Fruit fly (Drosophila melanogaster) whole organism, embryonic: ENCODE data around the gene st.

Source experiments
- Ada2b ChIP-seq: fragments of 200-800 bp; sonication (Bioruptor generic); IDR thresholded peaks from 2 replicates; pipeline ENCODE4 v1.3.6; 2022; ENCODE audit warnings: missing biosample characterization, missing genetic modification characterization
- Atf6 ChIP-seq: fragments of 200-800 bp; sonication (Bioruptor generic); IDR thresholded peaks from 2 replicates; pipeline ENCODE4 v1.3.6; 2022; ENCODE audit warnings: missing biosample characterization, missing genetic modification characterization
- Bteb2 ChIP-seq: fragments of 200-800 bp; sonication (Bioruptor generic); optimal IDR thresholded peaks from 2 replicates; lab custom pipeline; 2016; ENCODE audit warnings: missing biosample characterization, missing genetic modification characterization
- C15 ChIP-seq: fragments of 200-800 bp; sonication (Bioruptor generic); IDR thresholded peaks from 3 replicates; pipeline ENCODE4 v1.3.6; 2022; ENCODE audit warnings: missing biosample characterization, missing genetic modification characterization
- CG11085 ChIP-seq: fragments of 200-800 bp; sonication (Bioruptor generic); IDR thresholded peaks from 2 replicates; pipeline ENCODE4 v1.3.6; 2022; ENCODE audit warnings: missing biosample characterization, missing genetic modification characterization
- CG11093 ChIP-seq: fragments of 200-800 bp; sonication (Bioruptor generic); IDR thresholded peaks from 3 replicates; pipeline ENCODE4 v1.3.6; 2022; ENCODE audit warnings: missing biosample characterization, missing genetic modification characterization
- CG11696 ChIP-seq: fragments of 200-800 bp; sonication (Bioruptor generic); IDR thresholded peaks from 2 replicates; pipeline ENCODE4 v1.3.6; 2022; ENCODE audit warnings: missing biosample characterization, missing genetic modification characterization
- CG12299 ChIP-seq: fragments of 200-800 bp; sonication (Bioruptor generic); optimal IDR thresholded peaks from 2 replicates; lab custom pipeline; 2018; ENCODE audit warnings: missing biosample characterization, mild to moderate bottlenecking, missing genetic modification characterization
- CG13296 ChIP-seq: fragments of 200-800 bp; sonication (Bioruptor generic); optimal IDR thresholded peaks from 3 replicates; lab custom pipeline; 2018; ENCODE audit warnings: missing biosample characterization, mild to moderate bottlenecking, missing genetic modification characterization
- CG13775 ChIP-seq: fragments of 200-800 bp; sonication (Bioruptor generic); optimal IDR thresholded peaks from 3 replicates; lab custom pipeline; 2017; ENCODE audit warnings: missing biosample characterization, mild to moderate bottlenecking, missing genetic modification characterization
- CG14710 ChIP-seq: fragments of 200-800 bp; sonication (Bioruptor generic); optimal IDR thresholded peaks from 3 replicates; lab custom pipeline; 2019; ENCODE audit warnings: missing biosample characterization, mild to moderate bottlenecking, missing genetic modification characterization, moderate library complexity
- CG15011 ChIP-seq: fragments of 200-800 bp; sonication (Bioruptor generic); optimal IDR thresholded peaks from 3 replicates; lab custom pipeline; 2018; ENCODE audit warnings: missing biosample characterization, mild to moderate bottlenecking, missing genetic modification characterization
- CG15269 ChIP-seq: fragments of 200-800 bp; sonication (Bioruptor generic); optimal IDR thresholded peaks from 2 replicates; lab custom pipeline; 2018; ENCODE audit warnings: missing biosample characterization, mild to moderate bottlenecking, missing genetic modification characterization, moderate library complexity
- CG15696 ChIP-seq: fragments of 200-800 bp; sonication (Bioruptor generic); optimal IDR thresholded peaks from 2 replicates; lab custom pipeline; 2019; ENCODE audit warnings: missing biosample characterization, mild to moderate bottlenecking, missing genetic modification characterization, moderate library complexity
- CG17186 ChIP-seq: fragments of 200-800 bp; sonication (Bioruptor generic); optimal IDR thresholded peaks from 3 replicates; lab custom pipeline; 2017; ENCODE audit warnings: missing biosample characterization, missing genetic modification reagents, missing genetic modification characterization
- CG17328 ChIP-seq: fragments of 200-800 bp; sonication (Bioruptor generic); IDR thresholded peaks from 2 replicates; pipeline ENCODE4 v1.3.6; 2022; ENCODE audit warnings: missing biosample characterization, missing genetic modification characterization
- CG2678 ChIP-seq: fragments of 200-800 bp; sonication (Bioruptor generic); optimal IDR thresholded peaks from 3 replicates; lab custom pipeline; 2019; ENCODE audit warnings: missing biosample characterization, mild to moderate bottlenecking, missing genetic modification characterization, moderate library complexity
- CG30020 ChIP-seq: fragments of 200-800 bp; optimal IDR thresholded peaks from 2 replicates; lab custom pipeline; 2019; ENCODE audit warnings: missing biosample characterization, mild to moderate bottlenecking, missing genetic modification characterization, moderate library complexity
- CG3726 ChIP-seq: fragments of 200-800 bp; sonication (Bioruptor generic); IDR thresholded peaks from 3 replicates; pipeline ENCODE4, ENCODE4 v1.3.6; 2022; ENCODE audit warnings: missing biosample characterization, missing genetic modification characterization
- CG4424 ChIP-seq: fragments of 200-800 bp; sonication (Bioruptor generic); optimal IDR thresholded peaks from 3 replicates; lab custom pipeline; 2016; ENCODE audit warnings: missing biosample characterization, missing genetic modification characterization
- CG6689 ChIP-seq: fragments of 200-800 bp; sonication (Bioruptor generic); IDR thresholded peaks from 2 replicates; pipeline ENCODE4 v1.3.6; 2022; ENCODE audit warnings: missing biosample characterization, missing genetic modification characterization
- CG8765 ChIP-seq: fragments of 200-800 bp; sonication (Bioruptor generic); IDR thresholded peaks from 2 replicates; pipeline ENCODE4 v1.3.6; 2022; ENCODE audit warnings: missing biosample characterization, missing genetic modification characterization
- D ChIP-seq, 2 experiments: fragments of 200-800 bp in 1 of 2; fragments of >200 bp in 1 of 2; sonication (Bioruptor generic) in 1 of 2; optimal IDR thresholded peaks; 2 replicates in 1 of 2; 3 replicates in 1 of 2; lab custom pipeline; 2017; ENCODE audit warnings: mild to moderate bottlenecking in 1 of 2, missing biosample characterization in 1 of 2, missing genetic modification characterization in 1 of 2, missing genetic modification reagents in 1 of 2
- Dad ChIP-seq: fragments of 200-800 bp; sonication (Bioruptor generic); optimal IDR thresholded peaks from 3 replicates; lab custom pipeline; 2016; ENCODE audit warnings: missing biosample characterization, missing genetic modification characterization
- Dfd ChIP-seq, 2 experiments: fragments of >200 bp; optimal IDR thresholded peaks; 2 replicates each; lab custom pipeline; 2017; ENCODE audit warnings: missing biosample characterization in 2 of 2, missing genetic modification characterization in 2 of 2
- H15 ChIP-seq: fragments of 200-800 bp; sonication (Bioruptor generic); IDR thresholded peaks from 3 replicates; pipeline ENCODE4 v1.3.6; 2022; ENCODE audit warnings: missing biosample characterization, missing genetic modification characterization
- HLH4C ChIP-seq: fragments of 200-800 bp; sonication (Bioruptor generic); IDR thresholded peaks from 3 replicates; pipeline ENCODE4 v1.3.6; 2022; ENCODE audit warnings: missing biosample characterization, missing genetic modification characterization; ENCODE audit not compliant: partially characterized antibody
- HmgZ ChIP-seq: fragments of 200-800 bp; sonication (Bioruptor generic); optimal IDR thresholded peaks from 2 replicates; lab custom pipeline; 2018; ENCODE audit warnings: missing biosample characterization, mild to moderate bottlenecking, missing genetic modification characterization
- Hr3 ChIP-seq: fragments of 200-800 bp; sonication (Bioruptor generic); optimal IDR thresholded peaks from 3 replicates; lab custom pipeline; 2016; ENCODE audit warnings: missing biosample characterization, missing genetic modification characterization
- MTF-1 ChIP-seq: fragments of 200-800 bp; sonication (Bioruptor generic); optimal IDR thresholded peaks from 2 replicates; lab custom pipeline; 2018; ENCODE audit warnings: missing biosample characterization, mild to moderate bottlenecking, missing genetic modification characterization, borderline replicate concordance
- Mrtf ChIP-seq: fragments of 200-800 bp; sonication (Bioruptor generic); IDR thresholded peaks from 3 replicates; pipeline ENCODE4 v1.3.6; 2022; ENCODE audit warnings: missing biosample characterization, missing genetic modification characterization
- Nf-YA ChIP-seq: fragments of 200-800 bp; sonication (Bioruptor generic); IDR thresholded peaks from 2 replicates; pipeline ENCODE4 v1.3.6; 2022; ENCODE audit warnings: missing biosample characterization, missing genetic modification characterization
- Oaz ChIP-seq: fragments of 200-800 bp; sonication (Bioruptor generic); IDR thresholded peaks from 2 replicates; pipeline ENCODE4 v1.3.6; 2022; ENCODE audit warnings: missing biosample characterization, missing genetic modification characterization
- Rx ChIP-seq: fragments of 200-800 bp; sonication (Bioruptor generic); IDR thresholded peaks from 2 replicates; pipeline ENCODE4 v1.3.6; 2022; ENCODE audit warnings: missing biosample characterization, missing genetic modification characterization
- abd-A ChIP-seq: fragments of 200-800 bp; sonication (Bioruptor generic); optimal IDR thresholded peaks from 3 replicates; lab custom pipeline; 2019; ENCODE audit warnings: missing biosample characterization, mild to moderate bottlenecking, missing genetic modification characterization, moderate library complexity
- ac ChIP-seq: fragments of 200-800 bp; sonication (Bioruptor generic); optimal IDR thresholded peaks from 3 replicates; lab custom pipeline; 2017; ENCODE audit warnings: missing biosample characterization, mild to moderate bottlenecking, missing genetic modification characterization
- bab2 ChIP-seq: fragments of 200-800 bp; sonication (Bioruptor generic); optimal IDR thresholded peaks from 2 replicates; lab custom pipeline; 2016; ENCODE audit warnings: missing biosample characterization, missing genetic modification characterization
- bsh ChIP-seq, 2 experiments: fragments of 200-800 bp; sonication (Bioruptor generic); optimal IDR thresholded peaks; 2 replicates each; lab custom pipeline; 2017 to 2018; ENCODE audit warnings: mild to moderate bottlenecking in 2 of 2, missing biosample characterization in 2 of 2, missing genetic modification characterization in 2 of 2, moderate library complexity in 1 of 2
- dmrt99B ChIP-seq: fragments of 200-800 bp; sonication (Bioruptor generic); optimal IDR thresholded peaks from 2 replicates; lab custom pipeline; 2018; ENCODE audit warnings: missing biosample characterization, mild to moderate bottlenecking, missing genetic modification characterization, moderate library complexity
- dysf ChIP-seq: fragments of 200-800 bp; sonication (Bioruptor generic); IDR thresholded peaks from 3 replicates; pipeline ENCODE4 v1.3.6; 2022; ENCODE audit warnings: missing biosample characterization, missing genetic modification characterization
- eve ChIP-seq, 2 experiments: fragments of >200 bp; optimal IDR thresholded peaks; 2 replicates each; lab custom pipeline; 2017; ENCODE audit warnings: missing biosample characterization in 2 of 2, missing genetic modification characterization in 2 of 2
- ftz-f1 ChIP-seq: fragments of 200-800 bp; sonication (Bioruptor generic); optimal IDR thresholded peaks from 2 replicates; lab custom pipeline; 2016; ENCODE audit warnings: missing biosample characterization, missing genetic modification characterization
- gfzf ChIP-seq: fragments of 200-800 bp; sonication (Bioruptor generic); optimal IDR thresholded peaks from 2 replicates; lab custom pipeline; 2016; ENCODE audit warnings: missing biosample characterization, mild to moderate bottlenecking, missing genetic modification characterization, moderate library complexity
- h ChIP-seq: fragments of >200 bp; optimal IDR thresholded peaks from 2 replicates; lab custom pipeline; 2017
- hb ChIP-seq: fragments of 200-800 bp; sonication (Bioruptor generic); IDR thresholded peaks from 3 replicates; pipeline ENCODE4 v1.3.6; 2022; ENCODE audit warnings: missing biosample characterization, missing genetic modification characterization; ENCODE audit not compliant: partially characterized antibody
- ro ChIP-seq: fragments of 200-800 bp; sonication (Bioruptor generic); IDR thresholded peaks from 2 replicates; pipeline ENCODE4 v1.3.6; 2022; ENCODE audit warnings: missing biosample characterization, missing genetic modification characterization
- salm ChIP-seq: fragments of 200-800 bp; sonication (Bioruptor generic); optimal IDR thresholded peaks from 2 replicates; lab custom pipeline; 2018; ENCODE audit warnings: missing biosample characterization, mild to moderate bottlenecking, missing genetic modification characterization
- sens-2 ChIP-seq: fragments of 200-800 bp; sonication (Bioruptor generic); IDR thresholded peaks from 2 replicates; pipeline ENCODE4 v1.3.6; 2022; ENCODE audit warnings: missing biosample characterization, missing genetic modification characterization
- slp2 ChIP-seq: fragments of 200-800 bp; sonication (Bioruptor generic); optimal IDR thresholded peaks from 2 replicates; lab custom pipeline; 2016; ENCODE audit warnings: missing biosample characterization, missing genetic modification characterization
- sqz ChIP-seq: fragments of 200-800 bp; sonication (Bioruptor generic); optimal IDR thresholded peaks from 3 replicates; lab custom pipeline; 2018; ENCODE audit warnings: missing biosample characterization, mild to moderate bottlenecking, missing genetic modification characterization
- ssp ChIP-seq: fragments of 200-800 bp; sonication (Bioruptor generic); IDR thresholded peaks from 2 replicates; pipeline ENCODE4 v1.3.6; 2022; ENCODE audit warnings: missing biosample characterization, missing genetic modification characterization
- tap ChIP-seq: fragments of 200-800 bp; optimal IDR thresholded peaks from 3 replicates; lab custom pipeline; 2019; ENCODE audit warnings: missing biosample characterization, mild to moderate bottlenecking, missing genetic modification characterization, moderate library complexity

Gene st

DNA sequence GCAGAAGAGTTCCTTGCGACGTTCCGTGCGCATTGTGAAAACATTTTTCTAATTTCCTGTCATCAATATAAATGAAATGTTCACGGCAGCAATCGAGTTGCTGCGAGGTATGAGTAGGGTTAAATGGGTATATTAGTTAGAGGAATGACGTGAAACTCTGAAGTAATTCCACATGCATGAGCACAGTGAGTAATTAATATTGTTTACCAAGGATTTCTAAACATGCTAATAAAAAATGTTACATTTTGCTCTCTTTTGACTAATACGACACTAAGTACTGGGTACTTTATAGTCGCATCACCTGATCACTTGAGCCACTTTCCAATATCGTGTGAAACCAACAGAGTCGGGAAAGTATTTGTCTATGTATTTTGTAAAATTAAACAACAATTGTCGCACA lies 46.8 kb downstream of the st start (continued):
- TF ChIP-seq CG30020 (tag; lab: Kevin White, UChicago) (no peak), salm (tag; lab: Kevin White, UChicago) (no peak), CG4424 (peak; percentile 35), Bteb2 (GFP tag; lab: Kevin White, UChicago) (no peak), CG17186 (no peak), CG6689 (GFP tag; lab: Robert Waterston, UW) (peak; percentile 26; the same call in 1 of the 2 replicates), eve (GFP tag; optimal IDR thresholded peaks at IDR 0.05; lab: Kevin White, UChicago) (no peak), h (lab: Kevin White, UChicago) (no peak), Hr3 (peak; percentile 42), CG15269 (tag; lab: Kevin White, UChicago) (peak; percentile 24), D (optimal IDR thresholded peaks at IDR 0.05; lab: Kevin White, UChicago) (no peak), D (GFP tag; optimal IDR thresholded peaks at IDR 0.05; lab: Kevin White, UChicago) (peak; percentile 34), CG11093 (no peak), CG8765 (GFP tag; lab: Robert Waterston, UW) (no peak), bsh (GFP tag; optimal IDR thresholded peaks at IDR 0.05; lab: Kevin White, UChicago) (no peak), abd-A (tag; lab: Kevin White, UChicago) (no peak), CG15011 (GFP tag; lab: Kevin White, UChicago) (no peak), CG17328 (peak; percentile 71; the same call in 1 of the 2 replicates), tap (tag; lab: Kevin White, UChicago) (peak; percentile 6), CG13775 (GFP tag; lab: Kevin White, UChicago) (no peak), CG14710 (tag; lab: Kevin White, UChicago) (peak; percentile 25), Oaz (GFP tag; lab: Robert Waterston, UW) (peak; percentile 18; the same call in 1 of the 2 replicates), HmgZ (tag; lab: Kevin White, UChicago) (no peak), H15 (GFP tag; lab: Robert Waterston, UW) (0 out of 3 replicates have a peak, but pooled peaks have one; percentile 40), Dad (no peak), CG15696 (no peak), ssp (no peak), Mrtf (GFP tag; lab: Robert Waterston, UW) (no peak), Ada2b (GFP tag; lab: Robert Waterston, UW) (0 out of 2 replicates have a peak, but pooled peaks have one; percentile 18), CG3726 (GFP tag; lab: Robert Waterston, UW) (no peak), Atf6 (no peak), CG11696 (GFP tag; lab: Robert Waterston, UW) (no peak), dysf (GFP tag; lab: Robert Waterston, UW) (peak; percentile 37; the same call in 1 of the 3 replicates), CG11085 (GFP tag; lab: Robert Waterston, UW) (no peak), ac (GFP tag; lab: Kevin White, UChicago) (no peak), dmrt99B (tag; lab: Kevin White, UChicago) (peak; percentile 46), Rx (GFP tag; lab: Robert Waterston, UW) (no peak), Dfd (GFP tag; optimal IDR thresholded peaks at IDR 0.05; lab: Kevin White, UChicago) (no peak), HLH4C (GFP tag; lab: Robert Waterston, UW) (no peak), CG12299 (tag; lab: Kevin White, UChicago) (no peak), CG2678 (tag; lab: Kevin White, UChicago) (peak; percentile 31), Nf-YA (GFP tag; lab: Robert Waterston, UW) (0 out of 2 replicates have a peak, but pooled peaks have one; percentile 25), C15 (GFP tag; lab: Robert Waterston, UW) (no peak), sqz (GFP tag; lab: Kevin White, UChicago) (no peak), sens-2 (no peak), gfzf (GFP tag; lab: Kevin White, UChicago) (no peak), CG13296 (GFP tag; lab: Kevin White, UChicago) (no peak), MTF-1 (GFP tag; lab: Kevin White, UChicago) (no peak), hb (GFP tag; lab: Robert Waterston, UW) (no peak), ftz-f1 (GFP tag; lab: Kevin White, UChicago) (no peak), slp2 (GFP tag; lab: Kevin White, UChicago) (no peak), bab2 (GFP tag; lab: Kevin White, UChicago) (no peak), ro (GFP tag; lab: Robert Waterston, UW) (no peak)
